Worm (Caenorhabditis elegans): Measurements from ENCODE around the gene Y66D12A.7.

- TF ChIP-seq lsy-2 (tag; optimal IDR thresholded peaks at IDR 0.05), result no peak
- no peak for TF ChIP-seq nhr-76 (tag; optimal IDR thresholded peaks at IDR 0.05)
- no peak for TF ChIP-seq mab-9 (GFP tag; IDR thresholded peaks at IDR 0.05)
These were observed 29.3 kb upstream of the Y66D12A.7 start, which contains the start of gene Y66D12A.30 for ce11 chrIII:11609568-11609967.
